Worm (Caenorhabditis elegans) whole organism, L2 larva: Measurements from ENCODE around the gene ZK697.14.

Experiments
- C34F6.9 ChIP-seq: fragments of 150-350 bp; optimal IDR thresholded peaks from 2 replicates; lab custom pipeline; 2014; ENCODE audit warnings: missing biosample characterization, missing genetic modification characterization
- F13H6.1 ChIP-seq: sonication (generic microtip); optimal IDR thresholded peaks from 2 replicates; lab custom pipeline; 2016; ENCODE audit warnings: missing genetic modification characterization, missing compliant biosample characterization
- Y55F3AM.14 ChIP-seq: fragments of 200-800 bp; sonication (Bioruptor generic); optimal IDR thresholded peaks from 2 replicates; lab custom pipeline; 2018; ENCODE audit warnings: mild to moderate bottlenecking, missing genetic modification characterization, missing compliant biosample characterization
- ZK546.5 ChIP-seq: sonication (generic microtip); optimal IDR thresholded peaks from 2 replicates; lab custom pipeline; 2017; ENCODE audit warnings: missing biosample characterization, missing genetic modification characterization
- aly-2 ChIP-seq: fragments of 150-350 bp; optimal IDR thresholded peaks from 2 replicates; lab custom pipeline; 2014; ENCODE audit warnings: missing biosample characterization, missing genetic modification characterization
- ama-1 ChIP-seq: fragments of 150-350 bp; optimal IDR thresholded peaks from 2 replicates; lab custom pipeline; 2018; ENCODE audit warnings: inconsistent platforms
- blmp-1 ChIP-seq: sonication (generic microtip); optimal IDR thresholded peaks from 2 replicates; lab custom pipeline; 2017; ENCODE audit warnings: missing genetic modification characterization, mild to moderate bottlenecking, missing compliant biosample characterization, antibody characterized with exemption, moderate library complexity; ENCODE audit not compliant: insufficient read depth
- ceh-16 ChIP-seq: fragments of 150-350 bp; optimal IDR thresholded peaks from 2 replicates; lab custom pipeline; 2014; ENCODE audit warnings: missing biosample characterization, missing genetic modification characterization
- crh-2 ChIP-seq: sonication (generic microtip); optimal IDR thresholded peaks from 2 replicates; lab custom pipeline; 2017; ENCODE audit warnings: missing biosample characterization, missing genetic modification characterization
- dmd-4 ChIP-seq: sonication (generic microtip); optimal IDR thresholded peaks from 2 replicates; lab custom pipeline; 2017; ENCODE audit warnings: missing biosample characterization, missing genetic modification characterization
- elt-1 ChIP-seq: fragments of 150-350 bp; optimal IDR thresholded peaks from 2 replicates; lab custom pipeline; 2014; ENCODE audit warnings: missing biosample characterization, missing genetic modification characterization
- gmeb-1 ChIP-seq: fragments of 150-350 bp; optimal IDR thresholded peaks from 2 replicates; lab custom pipeline; 2014; ENCODE audit warnings: missing biosample characterization, missing genetic modification characterization
- lin-11 ChIP-seq: fragments of 150-350 bp; sonication (generic microtip); optimal IDR thresholded peaks from 2 replicates; lab custom pipeline; 2014; ENCODE audit warnings: missing biosample characterization, missing genetic modification characterization, inconsistent platforms, mixed read lengths
- lin-13 ChIP-seq: fragments of 150-350 bp; optimal IDR thresholded peaks from 2 replicates; lab custom pipeline; 2014; ENCODE audit warnings: missing biosample characterization, missing genetic modification reagents, missing genetic modification characterization
- lin-39 ChIP-seq: fragments of 150-350 bp; optimal IDR thresholded peaks from 2 replicates; lab custom pipeline; 2014; ENCODE audit warnings: missing biosample characterization, missing genetic modification reagents, missing genetic modification characterization
- lsy-2 ChIP-seq, 2 experiments: fragments of 150-350 bp in 1 of 2; sonication (generic microtip) in 1 of 2; optimal IDR thresholded peaks; 2 replicates each; lab custom pipeline; 2014 to 2017; ENCODE audit warnings: missing biosample characterization in 2 of 2, missing genetic modification characterization in 2 of 2
- mbf-1 ChIP-seq: sonication (generic microtip); optimal IDR thresholded peaks from 2 replicates; lab custom pipeline; 2017; ENCODE audit warnings: missing biosample characterization, missing genetic modification characterization
- mdl-1 ChIP-seq, 2 experiments: fragments of 150-350 bp in 1 of 2; sonication (generic microtip) in 1 of 2; optimal IDR thresholded peaks; 2 replicates each; lab custom pipeline; 2017; ENCODE audit warnings: missing biosample characterization in 2 of 2, missing genetic modification characterization in 2 of 2
- nhr-10 ChIP-seq: sonication (generic microtip); optimal IDR thresholded peaks from 2 replicates; lab custom pipeline; 2017; ENCODE audit warnings: missing biosample characterization, missing genetic modification characterization
- nhr-11 ChIP-seq: fragments of 150-350 bp; optimal IDR thresholded peaks from 2 replicates; lab custom pipeline; 2014; ENCODE audit warnings: missing biosample characterization, missing genetic modification characterization
- nhr-129 ChIP-seq: fragments of 150-350 bp; optimal IDR thresholded peaks from 2 replicates; lab custom pipeline; 2014; ENCODE audit warnings: missing biosample characterization, missing genetic modification characterization
- nhr-21 ChIP-seq: fragments of 150-350 bp; optimal IDR thresholded peaks from 2 replicates; lab custom pipeline; 2014; ENCODE audit warnings: missing biosample characterization, missing genetic modification characterization
- nhr-237 ChIP-seq: fragments of 150-350 bp; optimal IDR thresholded peaks from 2 replicates; lab custom pipeline; 2014; ENCODE audit warnings: missing biosample characterization, missing genetic modification characterization
- nhr-25 ChIP-seq: fragments of 150-350 bp; sonication (generic microtip); optimal IDR thresholded peaks from 3 replicates; lab custom pipeline; 2014; ENCODE audit warnings: missing biosample characterization, missing genetic modification characterization
- nhr-6 ChIP-seq: fragments of 150-350 bp; optimal IDR thresholded peaks from 2 replicates; lab custom pipeline; 2014; ENCODE audit warnings: missing biosample characterization, missing genetic modification characterization
- nhr-77 ChIP-seq: fragments of 150-350 bp; optimal IDR thresholded peaks from 2 replicates; lab custom pipeline; 2014; ENCODE audit warnings: missing biosample characterization, missing genetic modification characterization
- peb-1 ChIP-seq: fragments of 150-350 bp; optimal IDR thresholded peaks from 2 replicates; lab custom pipeline; 2014; ENCODE audit warnings: missing biosample characterization, missing genetic modification characterization
- sem-4 ChIP-seq: fragments of 150-350 bp; optimal IDR thresholded peaks from 2 replicates; lab custom pipeline; 2014; ENCODE audit warnings: missing biosample characterization, missing genetic modification reagents, missing genetic modification characterization
- skn-1 ChIP-seq: sonication (generic microtip); optimal IDR thresholded peaks from 2 replicates; lab custom pipeline; 2017; ENCODE audit warnings: missing biosample characterization, missing genetic modification characterization
- sma-9 ChIP-seq, 2 experiments: fragments of 150-350 bp in 1 of 2; sonication (generic microtip) in 1 of 2; optimal IDR thresholded peaks; 2 replicates each; lab custom pipeline; 2014 to 2016; ENCODE audit warnings: missing genetic modification characterization in 2 of 2, mild to moderate bottlenecking in 1 of 2, missing biosample characterization in 1 of 2, missing compliant biosample characterization in 1 of 2, missing genetic modification reagents in 1 of 2, moderate library complexity in 1 of 2
- unc-39 ChIP-seq: fragments of 150-350 bp; optimal IDR thresholded peaks from 2 replicates; lab custom pipeline; 2014; ENCODE audit warnings: missing biosample characterization, missing genetic modification characterization
- unc-55 ChIP-seq: fragments of 150-350 bp; sonication (generic microtip); optimal IDR thresholded peaks from 3 replicates; lab custom pipeline; 2014; ENCODE audit warnings: missing biosample characterization, missing genetic modification reagents, missing genetic modification characterization
- unc-62 ChIP-seq: fragments of 150-350 bp; optimal IDR thresholded peaks from 2 replicates; lab custom pipeline; 2014; ENCODE audit warnings: missing biosample characterization, missing genetic modification reagents, missing genetic modification characterization
- ztf-1 ChIP-seq: fragments of 200-800 bp; sonication (Bioruptor generic); conservative IDR thresholded peaks from 2 replicates; pipeline ENCODE4 v1.3.6; 2022; ENCODE audit warnings: missing genetic modification characterization, missing compliant biosample characterization
- ztf-11 ChIP-seq: sonication (generic microtip); optimal IDR thresholded peaks from 2 replicates; lab custom pipeline; 2017; ENCODE audit warnings: missing biosample characterization, missing genetic modification characterization
- ztf-4 ChIP-seq: fragments of 150-350 bp; optimal IDR thresholded peaks from 2 replicates; lab custom pipeline; 2014; ENCODE audit warnings: missing biosample characterization, missing genetic modification characterization

Gene ZK697.14

DNA sequence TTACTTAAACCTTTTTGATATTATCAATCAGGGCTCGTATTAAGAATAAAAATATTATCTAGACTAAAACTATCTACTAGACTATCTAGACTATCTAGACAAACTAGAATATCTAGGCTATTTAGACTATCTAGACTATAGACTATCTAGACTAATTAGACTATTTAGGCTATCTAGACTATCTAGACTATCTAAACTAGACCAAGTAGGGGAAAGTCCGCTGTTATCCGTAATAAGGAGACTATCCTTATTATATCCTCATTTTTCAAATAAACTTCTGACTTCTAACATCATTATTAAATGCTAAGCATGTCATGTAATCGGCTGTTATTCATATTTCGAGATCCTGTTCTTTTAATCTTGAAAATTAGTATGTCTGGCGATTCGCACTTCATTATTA is 33.5 kb downstream of the ZK697.14 start, which contains the start of gene srw-101:
Gene srw-101 (plus strand): TSS at position 301 of the 400 bp plus-strand sequence.
- no peak for TF ChIP-seq ZK546.5
- TF ChIP-seq nhr-77 (tag; lab: Kevin White, UChicago), result no peak
- TF ChIP-seq ztf-4, result no peak
- no peak for TF ChIP-seq unc-55 (GFP tag; lab: Kevin White, UChicago)
- no peak for TF ChIP-seq nhr-129 (tag; lab: Kevin White, UChicago)
- no peak for TF ChIP-seq F13H6.1
- TF ChIP-seq, all 48 proteins: peak for 0

DNA sequence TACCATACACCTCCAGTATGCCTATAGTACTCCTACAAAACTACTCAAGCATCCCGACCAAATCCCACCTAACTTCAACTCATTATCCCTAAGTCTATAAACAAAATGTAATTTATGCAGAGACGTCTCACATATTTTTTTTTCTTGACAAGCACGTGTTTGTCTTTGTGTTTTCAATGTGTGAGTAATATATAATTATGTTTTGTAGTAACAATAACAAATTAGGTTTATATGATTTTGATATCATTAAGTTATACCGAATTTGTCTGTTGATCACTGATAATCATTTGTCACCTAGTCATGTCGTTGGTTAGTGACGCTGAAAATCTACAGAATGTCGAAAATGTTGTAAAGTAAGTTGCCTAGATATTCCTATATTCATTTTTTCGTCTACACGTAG is 35.6 kb downstream of the ZK697.14 start, which contains the start of gene srw-102:
Gene srw-102 (plus strand): TSS at position 301 of the 400 bp plus-strand sequence.
- no peak for TF ChIP-seq nhr-237 (tag; lab: Kevin White, UChicago)
- no peak for TF ChIP-seq sma-9 (GFP tag; optimal IDR thresholded peaks at IDR 0.05; lab: Kevin White, UChicago)
- no peak for TF ChIP-seq sma-9 (tag; optimal IDR thresholded peaks at IDR 0.05; lab: Kevin White, UChicago)
- TF ChIP-seq skn-1, result no peak
- no peak for TF ChIP-seq ama-1

DNA sequence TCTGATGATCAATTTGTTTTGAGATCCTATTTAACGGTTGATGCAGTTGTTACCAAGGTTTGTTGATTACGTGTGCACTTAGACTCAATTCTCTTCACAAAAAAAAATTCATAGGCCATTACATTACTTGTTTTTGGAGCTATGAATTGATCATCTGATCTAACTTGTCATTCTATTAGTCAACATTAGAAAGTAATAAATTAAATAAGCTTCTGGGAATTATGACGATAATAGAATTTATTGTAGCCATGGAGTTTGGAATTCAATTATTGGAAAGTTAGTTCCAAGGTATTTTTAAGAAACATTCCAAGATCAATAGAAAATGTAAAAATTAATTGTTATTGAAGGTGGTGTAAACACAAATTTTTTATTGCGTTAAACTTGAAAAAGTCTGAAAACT is 37.3 kb downstream of the ZK697.14 start:
- TF ChIP-seq lin-13 (GFP tag; lab: Kevin White, UChicago) (no peak), dmd-4 (tag; lab: Kevin White, UChicago) (no peak), peb-1 (tag; lab: Kevin White, UChicago) (no peak), lin-39 (no peak), nhr-129 (tag; lab: Kevin White, UChicago) (no peak), F13H6.1 (no peak), nhr-21 (tag; lab: Kevin White, UChicago) (no peak), gmeb-1 (tag; lab: Kevin White, UChicago) (no peak), blmp-1 (tag; lab: Kevin White, UChicago) (no peak), ceh-16 (tag; lab: Kevin White, UChicago) (no peak), C34F6.9 (no peak), sem-4 (tag; lab: Kevin White, UChicago) (no peak), Y55F3AM.14 (GFP tag; lab: Kevin White, UChicago) (no peak), unc-39 (tag; lab: Kevin White, UChicago) (no peak), lin-11 (tag; lab: Kevin White, UChicago) (no peak)
- TF ChIP-seq, all 48 proteins: peak for 0

DNA sequence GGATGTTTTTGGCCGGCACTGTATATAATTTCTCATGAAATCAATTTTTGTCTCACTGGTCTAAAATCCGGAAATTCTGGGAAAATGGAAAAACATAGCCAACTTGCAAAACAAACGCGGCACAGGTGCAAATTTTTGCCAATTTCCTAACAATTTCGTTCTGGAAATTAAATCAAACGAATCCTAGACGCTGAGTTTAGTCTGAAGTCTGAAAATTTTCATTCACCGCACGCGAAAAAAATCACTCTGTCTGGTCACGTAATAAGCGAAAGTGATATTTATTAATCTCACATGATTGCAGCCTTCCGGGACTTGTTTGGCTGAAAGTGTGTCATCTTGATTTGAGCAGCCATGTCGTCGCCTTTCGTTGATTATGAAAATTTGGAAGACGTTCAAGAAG is 38.6 kb downstream of the ZK697.14 start, which contains the start of gene srw-103:
Gene srw-103 (plus strand): TSS at position 301 of the 400 bp plus-strand sequence.
- no peak for TF ChIP-seq ztf-1 (GFP tag; lab: Robert Waterston, UW)
- no peak for TF ChIP-seq lin-13 (GFP tag; lab: Kevin White, UChicago)
- TF ChIP-seq nhr-25 (tag; lab: Kevin White, UChicago), result no peak
- no peak for TF ChIP-seq Y55F3AM.14 (GFP tag; lab: Kevin White, UChicago)
- no peak for TF ChIP-seq mbf-1 (tag; lab: Kevin White, UChicago)
- TF ChIP-seq elt-1 (tag; lab: Kevin White, UChicago), result no peak
- no peak for TF ChIP-seq nhr-6 (tag; lab: Kevin White, UChicago)
- TF ChIP-seq nhr-10 (tag; lab: Kevin White, UChicago), result no peak
- TF ChIP-seq aly-2 (tag; lab: Kevin White, UChicago), result no peak
- no peak for TF ChIP-seq unc-39 (tag; lab: Kevin White, UChicago)
- TF ChIP-seq peb-1 (tag; lab: Kevin White, UChicago), result no peak
- TF ChIP-seq ama-1, result no peak
- TF ChIP-seq skn-1, result no peak
- no peak for TF ChIP-seq blmp-1 (tag; lab: Kevin White, UChicago)
- no peak for TF ChIP-seq lsy-2 (tag; optimal IDR thresholded peaks at IDR 0.05; lab: Kevin White, UChicago)
- TF ChIP-seq crh-2 (tag; lab: Kevin White, UChicago), result no peak
- no peak for TF ChIP-seq mdl-1 (tag; optimal IDR thresholded peaks at IDR 0.05; lab: Kevin White, UChicago)
- no peak for TF ChIP-seq sem-4 (tag; lab: Kevin White, UChicago)
- no peak for TF ChIP-seq nhr-11 (tag; lab: Kevin White, UChicago)
- TF ChIP-seq, all 48 proteins: peak for 0

DNA sequence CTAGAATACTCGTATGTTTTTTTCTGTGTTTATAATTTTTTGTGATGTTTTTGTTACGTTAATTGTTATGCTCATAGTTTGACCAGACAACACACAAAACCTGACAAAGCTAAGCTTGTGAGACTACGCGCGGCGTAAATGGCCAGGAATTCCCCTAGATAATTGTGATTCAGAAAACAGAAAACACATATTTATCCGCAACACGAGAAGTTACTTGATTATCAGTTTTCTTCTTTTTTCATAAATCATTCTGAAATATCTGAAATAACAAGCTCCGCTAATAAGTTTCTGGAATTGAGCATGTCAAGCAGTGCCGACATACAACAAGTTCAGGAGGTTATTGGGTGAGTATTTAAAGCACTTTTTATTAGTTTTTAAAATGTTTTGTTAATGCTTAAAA is 44.6 kb downstream of the ZK697.14 start, which contains the start of gene srw-100:
Gene srw-100 (plus strand): TSS at position 301 of the 400 bp plus-strand sequence.
- TF ChIP-seq lin-11 (tag; lab: Kevin White, UChicago) (no peak), unc-62 (GFP tag; lab: Kevin White, UChicago) (no peak), aly-2 (tag; lab: Kevin White, UChicago) (no peak), peb-1 (tag; lab: Kevin White, UChicago) (no peak), ztf-11 (tag; lab: Kevin White, UChicago) (no peak), crh-2 (tag; lab: Kevin White, UChicago) (no peak)
